Fruit fly (Drosophila melanogaster): Measurements from ENCODE around the gene SelR.

DNA sequence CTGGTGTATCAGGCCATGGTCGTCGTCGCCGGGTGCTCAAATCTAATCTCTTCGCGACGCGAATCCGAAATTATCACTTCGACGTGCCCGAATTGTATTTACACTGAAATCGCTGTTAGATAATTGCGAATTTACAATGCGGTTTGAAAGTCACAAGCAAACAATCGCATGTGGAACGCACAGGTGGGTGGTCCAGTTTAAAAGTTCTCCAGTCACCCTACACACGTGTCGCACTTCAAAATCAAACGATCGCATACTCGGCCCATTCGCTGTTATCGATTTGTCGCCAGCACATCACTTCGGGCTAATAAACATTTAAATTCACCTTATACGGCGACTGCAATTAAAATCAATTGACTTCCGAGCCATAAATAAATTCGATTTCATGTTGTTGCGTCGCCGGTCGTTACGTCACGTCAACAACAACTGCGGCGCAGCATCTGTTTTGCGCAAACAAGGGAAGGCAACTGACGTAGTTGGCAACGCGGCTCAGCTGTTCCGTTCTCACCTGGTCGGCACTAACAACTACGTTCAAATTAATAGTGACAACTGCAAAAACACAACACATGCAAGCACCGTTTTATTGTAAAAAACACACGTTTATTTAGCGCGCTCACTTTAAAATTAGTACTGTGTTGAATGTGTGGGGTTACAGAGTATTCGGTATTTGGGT lies 5.5 kb downstream of the SelR start, which contains the start of gene CG6574:
- TF ChIP-seq ttk (optimal IDR thresholded peaks at IDR 0.05) (no peak), Myc (optimal IDR thresholded peaks at IDR 0.05) (no peak)
